Worm (Caenorhabditis elegans) whole organism, L2 larva: ENCODE measurements around the gene srd-3.

ENCODE experiments used
- egl-27 ChIP-seq: sonication (generic microtip); optimal IDR thresholded peaks from 3 replicates; lab custom pipeline; 2017; ENCODE audit warnings: missing biosample characterization, missing genetic modification reagents, missing genetic modification characterization
- lsy-2 ChIP-seq, 2 experiments: fragments of 150-350 bp in 1 of 2; sonication (generic microtip) in 1 of 2; optimal IDR thresholded peaks; 2 replicates each; lab custom pipeline; 2014 to 2017; ENCODE audit warnings: missing biosample characterization in 2 of 2, missing genetic modification characterization in 2 of 2
- nhr-237 ChIP-seq: fragments of 150-350 bp; optimal IDR thresholded peaks from 2 replicates; lab custom pipeline; 2014; ENCODE audit warnings: missing biosample characterization, missing genetic modification characterization
- ztf-1 ChIP-seq: fragments of 200-800 bp; sonication (Bioruptor generic); conservative IDR thresholded peaks from 2 replicates; pipeline ENCODE4 v1.3.6; 2022; ENCODE audit warnings: missing genetic modification characterization, missing compliant biosample characterization

DNA sequence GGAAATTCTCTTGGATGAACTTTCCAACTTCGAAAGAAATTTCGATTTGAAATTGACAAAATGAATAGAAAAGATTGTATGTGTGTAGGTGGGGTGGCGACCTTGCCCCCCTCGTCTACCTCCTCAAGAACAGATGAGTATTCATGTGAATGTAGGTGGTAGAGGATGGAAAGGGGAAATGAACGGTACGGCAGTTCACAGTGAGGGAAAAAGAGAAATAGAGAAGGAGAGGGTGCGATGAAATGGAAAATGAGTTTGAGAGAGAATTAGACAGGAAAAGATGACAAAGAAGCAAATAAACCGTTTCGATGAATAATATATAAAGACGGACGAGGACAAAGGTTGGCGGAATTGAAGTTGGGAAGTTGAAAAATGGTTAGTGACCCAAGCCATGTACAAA, 6.8 kb downstream of the srd-3 start:
- TF ChIP-seq lsy-2 (tag; optimal IDR thresholded peaks at IDR 0.05; lab: Kevin White, UChicago), result no peak
- no peak for TF ChIP-seq egl-27 (tag; lab: Kevin White, UChicago)
- no peak for TF ChIP-seq nhr-237 (tag; lab: Kevin White, UChicago)
- TF ChIP-seq ztf-1 (GFP tag; lab: Robert Waterston, UW), result no peak
